Fruit fly (Drosophila melanogaster): Measurements from ENCODE around the gene CG43362.

dm6 chr2L:18292222-18292621 lies 960 bp upstream of the CG43362 start, which contains the start of gene Sfp36F:
- TF ChIP-seq h (optimal IDR thresholded peaks at IDR 0.05) (no peak), Ets65A (GFP tag) (no peak), CG12155 (GFP tag; optimal IDR thresholded peaks at IDR 0.05) (no peak), CG10274 (GFP tag; optimal IDR thresholded peaks at IDR 0.05) (no peak), psq (GFP tag; optimal IDR thresholded peaks at IDR 0.05) (no peak), CG14710 (tag; optimal IDR thresholded peaks at IDR 0.05) (no peak), dan (GFP tag; IDR thresholded peaks at IDR 0.05) (no peak), CG15269 (tag; optimal IDR thresholded peaks at IDR 0.05) (no peak), bsh (GFP tag; optimal IDR thresholded peaks at IDR 0.05) (no peak), Blimp-1 (GFP tag; optimal IDR thresholded peaks at IDR 0.05) (no peak), fd3F (GFP tag; optimal IDR thresholded peaks at IDR 0.05) (no peak)
